Worm (Caenorhabditis elegans): ENCODE results near the gene sgnh-1.

- TF ChIP-seq ceh-82 (tag; optimal IDR thresholded peaks at IDR 0.05) (no peak), nhr-76 (tag; optimal IDR thresholded peaks at IDR 0.05) (no peak), F10B5.3 (tag; optimal IDR thresholded peaks at IDR 0.05) (no peak), lsy-2 (tag; optimal IDR thresholded peaks at IDR 0.05) (no peak), jun-1 (tag; optimal IDR thresholded peaks at IDR 0.05) (no peak), lin-13 (GFP tag; optimal IDR thresholded peaks at IDR 0.05) (no peak), dve-1 (tag; optimal IDR thresholded peaks at IDR 0.05; ENCODE audit: insufficient read depth) (no peak), ztf-11 (tag; optimal IDR thresholded peaks at IDR 0.05) (no peak), pha-4 (GFP tag; IDR thresholded peaks at IDR 0.05) (no peak), pha-4 (tag; optimal IDR thresholded peaks at IDR 0.05) (no peak), lin-15B (tag; optimal IDR thresholded peaks at IDR 0.05) (no peak), ama-1 (optimal IDR thresholded peaks at IDR 0.05) (no peak), lin-39 (tag; optimal IDR thresholded peaks at IDR 0.05) (no peak), egl-27 (tag; optimal IDR thresholded peaks at IDR 0.05) (no peak), snpc-4 (tag; optimal IDR thresholded peaks at IDR 0.05) (no peak)
Measured at ce11 chrIV:4846793-4847192, 42.9 kb upstream of the sgnh-1 start, which contains the start of gene tat-2.
